Fruit fly (Drosophila melanogaster) whole organism, embryonic: ENCODE data around the gene Gclc.

ENCODE experiments used
- Bdp1 ChIP-seq: fragments of 200-800 bp; sonication (Bioruptor generic); optimal IDR thresholded peaks from 3 replicates; lab custom pipeline; 2016; ENCODE audit warnings: missing biosample characterization, missing genetic modification characterization
- BtbVII ChIP-seq: fragments of 200-800 bp; sonication (Bioruptor generic); optimal IDR thresholded peaks from 3 replicates; lab custom pipeline; 2017; ENCODE audit warnings: missing biosample characterization, mild to moderate bottlenecking, missing genetic modification characterization
- Bteb2 ChIP-seq: fragments of 200-800 bp; sonication (Bioruptor generic); optimal IDR thresholded peaks from 2 replicates; lab custom pipeline; 2016; ENCODE audit warnings: missing biosample characterization, missing genetic modification characterization
- CG10147 ChIP-seq: fragments of 200-800 bp; sonication (Bioruptor generic); optimal IDR thresholded peaks from 2 replicates; lab custom pipeline; 2019; ENCODE audit warnings: missing biosample characterization, mild to moderate bottlenecking, missing genetic modification characterization, moderate library complexity
- CG1024 ChIP-seq: fragments of 200-800 bp; sonication (Bioruptor generic); IDR thresholded peaks from 2 replicates; pipeline ENCODE4 v1.3.6; 2022; ENCODE audit warnings: missing biosample characterization, missing genetic modification characterization
- CG10462 ChIP-seq: fragments of 200-800 bp; sonication (Bioruptor generic); optimal IDR thresholded peaks from 2 replicates; lab custom pipeline; 2016; ENCODE audit warnings: missing biosample characterization, missing genetic modification characterization
- CG11085 ChIP-seq: fragments of 200-800 bp; sonication (Bioruptor generic); IDR thresholded peaks from 2 replicates; pipeline ENCODE4 v1.3.6; 2022; ENCODE audit warnings: missing biosample characterization, missing genetic modification characterization
- CG11093 ChIP-seq: fragments of 200-800 bp; sonication (Bioruptor generic); IDR thresholded peaks from 3 replicates; pipeline ENCODE4 v1.3.6; 2022; ENCODE audit warnings: missing biosample characterization, missing genetic modification characterization
- CG12071 ChIP-seq: fragments of 200-800 bp; sonication (Bioruptor generic); optimal IDR thresholded peaks from 3 replicates; lab custom pipeline; 2018; ENCODE audit warnings: missing biosample characterization, mild to moderate bottlenecking, missing genetic modification characterization
- CG1529 ChIP-seq: fragments of 200-800 bp; sonication (Bioruptor generic); optimal IDR thresholded peaks from 3 replicates; lab custom pipeline; 2018; ENCODE audit warnings: missing biosample characterization, missing genetic modification characterization
- CG17328 ChIP-seq: fragments of 200-800 bp; sonication (Bioruptor generic); IDR thresholded peaks from 2 replicates; pipeline ENCODE4 v1.3.6; 2022; ENCODE audit warnings: missing biosample characterization, missing genetic modification characterization
- CG17612 ChIP-seq: fragments of 200-800 bp; sonication (Bioruptor generic); IDR thresholded peaks from 2 replicates; pipeline ENCODE4 v1.3.6; 2022; ENCODE audit warnings: missing biosample characterization, missing genetic modification characterization
- CG17912 ChIP-seq: fragments of 200-800 bp; sonication (Bioruptor generic); optimal IDR thresholded peaks from 2 replicates; lab custom pipeline; 2018; ENCODE audit warnings: missing biosample characterization, mild to moderate bottlenecking, missing genetic modification characterization
- CG34376 ChIP-seq: fragments of 200-800 bp; sonication (Bioruptor generic); optimal IDR thresholded peaks from 2 replicates; lab custom pipeline; 2018; ENCODE audit warnings: missing biosample characterization, mild to moderate bottlenecking, missing genetic modification characterization
- CG3995 ChIP-seq: fragments of 200-800 bp; sonication (Bioruptor generic); optimal IDR thresholded peaks from 3 replicates; lab custom pipeline; 2016; ENCODE audit warnings: missing biosample characterization, missing genetic modification characterization
- CG4730 ChIP-seq: fragments of 200-800 bp; sonication (Bioruptor generic); IDR thresholded peaks from 2 replicates; pipeline ENCODE4 v1.3.6; 2022; ENCODE audit warnings: missing biosample characterization, missing genetic modification characterization
- CG6813 ChIP-seq: fragments of 200-800 bp; sonication (Bioruptor generic); optimal IDR thresholded peaks from 2 replicates; lab custom pipeline; 2017; ENCODE audit warnings: missing biosample characterization, missing genetic modification characterization, mild to moderate bottlenecking, moderate library complexity, missing genetic modification reagents
- CG7372 ChIP-seq: fragments of 200-800 bp; sonication (Bioruptor generic); IDR thresholded peaks from 2 replicates; pipeline ENCODE4 v1.3.6; 2022; ENCODE audit warnings: missing biosample characterization, missing genetic modification characterization
- CG7556 ChIP-seq: fragments of 200-800 bp; sonication (Bioruptor generic); optimal IDR thresholded peaks from 2 replicates; lab custom pipeline; 2017; ENCODE audit warnings: missing biosample characterization, mild to moderate bottlenecking, missing genetic modification characterization
- CG7786 ChIP-seq: fragments of 200-800 bp; sonication (Bioruptor generic); optimal IDR thresholded peaks from 2 replicates; lab custom pipeline; 2016; ENCODE audit warnings: missing biosample characterization, missing genetic modification characterization
- CG8478 ChIP-seq: fragments of >200 bp; optimal IDR thresholded peaks from 2 replicates; lab custom pipeline; 2018
- GATAe ChIP-seq: fragments of 200-800 bp; sonication (Bioruptor generic); conservative IDR thresholded peaks from 2 replicates; pipeline ENCODE4 v1.3.6; 2022; ENCODE audit warnings: missing biosample characterization, missing genetic modification characterization
- H2.0 ChIP-seq: fragments of 200-800 bp; sonication (Bioruptor generic); IDR thresholded peaks from 2 replicates; pipeline ENCODE4 v1.3.6; 2022; ENCODE audit warnings: missing biosample characterization, missing genetic modification characterization
- HLH3B ChIP-seq: fragments of 200-800 bp; sonication (Bioruptor generic); IDR thresholded peaks from 2 replicates; pipeline ENCODE4 v1.3.6; 2022; ENCODE audit warnings: missing biosample characterization, missing genetic modification characterization
- HmgD ChIP-seq: fragments of 200-800 bp; sonication (Bioruptor generic); optimal IDR thresholded peaks from 3 replicates; lab custom pipeline; 2016; ENCODE audit warnings: missing biosample characterization, missing genetic modification characterization
- Hmx ChIP-seq: fragments of 200-800 bp; sonication (Bioruptor generic); optimal IDR thresholded peaks from 2 replicates; lab custom pipeline; 2016; ENCODE audit warnings: missing biosample characterization, missing genetic modification characterization
- Hr51 ChIP-seq, 2 experiments: fragments of 200-800 bp; sonication (Bioruptor generic); optimal IDR thresholded peaks; 2 replicates in 1 of 2; 3 replicates in 1 of 2; lab custom pipeline; 2016 to 2018; ENCODE audit warnings: missing biosample characterization in 2 of 2, missing genetic modification characterization in 2 of 2, mild to moderate bottlenecking in 1 of 2, moderate library complexity in 1 of 2
- Med ChIP-seq: fragments of 200-800 bp; sonication (Bioruptor generic); peaks from one replicate; lab custom pipeline; 2016; ENCODE audit warnings: missing biosample characterization, missing genetic modification characterization, mild to moderate bottlenecking, inconsistent platforms, moderate library complexity
- Poxn ChIP-seq: fragments of 200-800 bp; sonication (Bioruptor generic); IDR thresholded peaks from 2 replicates; pipeline ENCODE4 v1.3.6; 2022; ENCODE audit warnings: missing biosample characterization, missing genetic modification characterization
- Side ChIP-seq: fragments of 200-800 bp; sonication (Bioruptor generic); optimal IDR thresholded peaks from 2 replicates; lab custom pipeline; 2016; ENCODE audit warnings: missing biosample characterization, missing genetic modification characterization
- Sry-β ChIP-seq: fragments of 200-800 bp; sonication (Bioruptor generic); optimal IDR thresholded peaks from 2 replicates; lab custom pipeline; 2018; ENCODE audit warnings: missing biosample characterization, mild to moderate bottlenecking, missing genetic modification characterization, moderate library complexity
- YL-1 ChIP-seq: fragments of 200-800 bp; sonication (Bioruptor generic); optimal IDR thresholded peaks from 3 replicates; lab custom pipeline; 2017; ENCODE audit warnings: missing biosample characterization, mild to moderate bottlenecking, missing genetic modification characterization
- caup ChIP-seq: fragments of 200-800 bp; sonication (Bioruptor generic); optimal IDR thresholded peaks from 3 replicates; lab custom pipeline; 2017; ENCODE audit warnings: missing biosample characterization, mild to moderate bottlenecking, missing genetic modification characterization, moderate library complexity; ENCODE audit not compliant: severe bottlenecking
- ems ChIP-seq: fragments of 200-800 bp; sonication (Bioruptor generic); optimal IDR thresholded peaks from 3 replicates; lab custom pipeline; 2016; ENCODE audit warnings: missing biosample characterization, missing genetic modification characterization
- fd102C ChIP-seq: fragments of 200-800 bp; sonication (Bioruptor generic); optimal IDR thresholded peaks from 2 replicates; lab custom pipeline; 2018; ENCODE audit warnings: missing biosample characterization, mild to moderate bottlenecking, missing genetic modification characterization, moderate library complexity
- fd64A ChIP-seq: fragments of 200-800 bp; sonication (Bioruptor generic); optimal IDR thresholded peaks from 3 replicates; lab custom pipeline; 2018; ENCODE audit warnings: missing biosample characterization, mild to moderate bottlenecking, missing genetic modification characterization
- fd96Cb ChIP-seq: fragments of 200-800 bp; sonication (Bioruptor generic); optimal IDR thresholded peaks from 2 replicates; lab custom pipeline; 2018; ENCODE audit warnings: missing biosample characterization, mild to moderate bottlenecking, missing genetic modification characterization, moderate library complexity
- grau ChIP-seq: fragments of 200-800 bp; optimal IDR thresholded peaks from 3 replicates; lab custom pipeline; 2019; ENCODE audit warnings: missing biosample characterization, mild to moderate bottlenecking, missing genetic modification characterization, moderate library complexity
- h ChIP-seq: fragments of >200 bp; optimal IDR thresholded peaks from 2 replicates; lab custom pipeline; 2017
- hkb ChIP-seq, 2 experiments: fragments of 200-800 bp in 1 of 2; fragments of >200 bp in 1 of 2; sonication (Bioruptor generic) in 1 of 2; IDR thresholded peaks in 1 of 2; optimal IDR thresholded peaks in 1 of 2; 2 replicates each; pipeline versions ENCODE4 v1.3.6 to Lab custom; 2017 to 2022; ENCODE audit warnings: missing biosample characterization in 1 of 2, missing genetic modification characterization in 1 of 2
- lola ChIP-seq, 3 experiments: fragments of >200 bp in 2 of 3; fragments of 200-800 bp in 1 of 3; sonication (Bioruptor generic) in 1 of 3; optimal IDR thresholded peaks; 2 replicates each; lab custom pipeline; 2017 to 2019; ENCODE audit warnings: missing biosample characterization in 3 of 3, missing genetic modification characterization in 3 of 3, mild to moderate bottlenecking in 1 of 3, moderate library complexity in 1 of 3
- maf-S ChIP-seq: fragments of 200-800 bp; sonication (Bioruptor generic); optimal IDR thresholded peaks from 2 replicates; lab custom pipeline; 2016; ENCODE audit warnings: missing biosample characterization, missing genetic modification characterization
- phol ChIP-seq: fragments of 200-800 bp; sonication (Bioruptor generic); optimal IDR thresholded peaks from 3 replicates; lab custom pipeline; 2018; ENCODE audit warnings: missing biosample characterization, mild to moderate bottlenecking, missing genetic modification characterization, moderate library complexity
- run ChIP-seq: fragments of 200-800 bp; sonication (Bioruptor generic); optimal IDR thresholded peaks from 3 replicates; lab custom pipeline; 2018; ENCODE audit warnings: missing biosample characterization, mild to moderate bottlenecking, missing genetic modification characterization
- shn ChIP-seq: fragments of 200-800 bp; sonication (Bioruptor generic); optimal IDR thresholded peaks from 3 replicates; lab custom pipeline; 2016; ENCODE audit warnings: missing biosample characterization, missing genetic modification characterization
- slbo ChIP-seq: fragments of 200-800 bp; sonication (Bioruptor generic); IDR thresholded peaks from 2 replicates; pipeline ENCODE4 v1.3.6; 2022; ENCODE audit warnings: missing biosample characterization, missing genetic modification characterization
- slp2 ChIP-seq: fragments of 200-800 bp; sonication (Bioruptor generic); optimal IDR thresholded peaks from 2 replicates; lab custom pipeline; 2016; ENCODE audit warnings: missing biosample characterization, missing genetic modification characterization
- unc-4 ChIP-seq: fragments of 200-800 bp; sonication (Bioruptor generic); IDR thresholded peaks from 2 replicates; pipeline ENCODE4 v1.3.6; 2022; ENCODE audit warnings: missing biosample characterization, missing genetic modification characterization; ENCODE audit not compliant: partially characterized antibody

Gene Gclc

DNA sequence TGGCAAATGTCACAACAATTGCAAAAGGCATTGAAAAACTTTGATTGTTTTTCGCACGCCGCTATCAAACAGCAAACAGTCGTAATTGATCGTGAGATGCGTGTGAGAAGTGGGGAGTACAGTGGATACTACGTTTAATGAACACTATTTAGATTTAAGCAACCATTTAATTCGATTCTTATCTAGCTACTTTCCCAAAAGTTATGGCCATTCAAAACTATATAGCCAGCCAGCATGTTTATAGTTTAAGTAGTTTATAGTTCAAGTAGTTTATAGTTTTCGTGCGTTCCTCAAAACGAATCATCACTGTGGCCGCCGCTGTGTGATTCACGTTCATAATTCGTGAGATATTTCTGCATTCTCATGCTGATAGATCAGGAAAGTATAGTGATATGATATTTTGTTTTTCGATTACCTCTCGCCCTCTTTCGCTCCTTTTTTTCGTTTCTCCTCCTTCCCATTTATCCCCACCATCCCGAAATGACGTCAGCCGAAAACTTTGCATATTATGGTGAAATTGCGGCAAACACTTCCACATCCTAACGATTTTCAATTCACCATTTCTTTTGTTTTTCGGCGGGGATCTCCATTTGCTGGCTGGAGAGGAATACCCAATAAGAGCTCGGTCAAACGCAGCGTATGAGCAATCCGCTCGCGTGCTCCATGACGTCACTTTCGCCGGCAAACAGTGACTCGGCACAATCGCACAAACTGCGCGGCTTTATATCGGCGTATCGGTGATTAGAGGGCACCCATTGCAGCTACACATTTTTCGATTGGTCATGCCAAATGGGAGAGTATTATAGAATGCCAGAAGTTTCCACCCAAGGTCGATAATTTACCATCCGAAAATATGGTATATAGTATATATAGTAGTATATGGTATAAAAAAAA lies 2.3 kb downstream of the Gclc start (continued):
- TF ChIP-seq phol (tag; lab: Kevin White, UChicago) (peak; percentile 15), CG12071 (GFP tag; lab: Kevin White, UChicago) (peak; percentile 34), HmgD (GFP tag; lab: Kevin White, UChicago) (no peak), grau (tag; lab: Kevin White, UChicago) (peak; percentile 93), Hmx (peak; percentile 37), CG1024 (GFP tag; lab: Robert Waterston, UW) (0 out of 2 replicates have a peak, but pooled peaks have one; percentile 14), H2.0 (GFP tag; lab: Robert Waterston, UW) (peak; percentile 30; the same call in 1 of the 2 replicates), CG6813 (GFP tag; lab: Kevin White, UChicago) (peak; percentile 54), hkb (optimal IDR thresholded peaks at IDR 0.05; lab: Kevin White, UChicago) (no peak), hkb (GFP tag; IDR thresholded peaks at IDR 0.05; lab: Robert Waterston, UW) (peak; percentile 41; the same call in 1 of the 2 replicates), CG8478 (lab: Kevin White, UChicago) (no peak), CG7786 (GFP tag; lab: Kevin White, UChicago) (peak; percentile 69), Sry-β (GFP tag; lab: Kevin White, UChicago) (no peak), fd96Cb (tag; lab: Kevin White, UChicago) (peak; percentile 7), Poxn (GFP tag; lab: Robert Waterston, UW) (peak; percentile 72), shn (GFP tag; lab: Kevin White, UChicago) (peak; percentile 14), run (tag; lab: Kevin White, UChicago) (no peak), ems (GFP tag; lab: Kevin White, UChicago) (peak; percentile 8), CG17612 (GFP tag; lab: Robert Waterston, UW) (0 out of 2 replicates have a peak, but pooled peaks have one; percentile 46), CG11085 (GFP tag; lab: Robert Waterston, UW) (peak; percentile 52; the same call in 1 of the 2 replicates), Med (GFP tag; lab: Kevin White, UChicago) (peak; percentile 94), CG17328 (GFP tag; lab: Robert Waterston, UW) (peak; percentile 52), CG34376 (peak; percentile 34), CG10147 (GFP tag; lab: Kevin White, UChicago) (peak; percentile 69), Hr51 (GFP tag; optimal IDR thresholded peaks at IDR 0.05; lab: Kevin White, UChicago) (peak in 1 of 2 experiments; percentile 66), fd64A (GFP tag; lab: Kevin White, UChicago) (no peak), slp2 (GFP tag; lab: Kevin White, UChicago) (no peak), maf-S (peak; percentile 67), CG7372 (GFP tag; lab: Robert Waterston, UW) (peak; percentile 21; the same call in 1 of the 2 replicates), Bteb2 (peak; percentile 49), CG17912 (GFP tag; lab: Kevin White, UChicago) (no peak), CG3995 (GFP tag; lab: Kevin White, UChicago) (peak; percentile 7), CG1529 (GFP tag; lab: Kevin White, UChicago) (no peak), caup (GFP tag; lab: Kevin White, UChicago) (peak; percentile 67), unc-4 (GFP tag; lab: Robert Waterston, UW) (no peak), fd102C (GFP tag; lab: Kevin White, UChicago) (no peak), CG4730 (GFP tag; lab: Robert Waterston, UW) (peak; percentile 43), slbo (GFP tag; lab: Robert Waterston, UW) (peak; percentile 89), CG7556 (GFP tag; lab: Kevin White, UChicago) (peak; percentile 33), h (no peak), CG11093 (GFP tag; lab: Robert Waterston, UW) (0 out of 3 replicates have a peak, but pooled peaks have one; percentile 42), YL-1 (GFP tag; lab: Kevin White, UChicago) (no peak), BtbVII (peak; percentile 3), HLH3B (peak; percentile 21; the same call in 1 of the 2 replicates), CG10462 (GFP tag; lab: Kevin White, UChicago) (no peak), GATAe (peak; percentile 48; the same call in 1 of the 2 replicates), Side (GFP tag; lab: Kevin White, UChicago) (peak; percentile 29), Bdp1 (GFP tag; lab: Kevin White, UChicago) (no peak), lola (GFP tag; optimal IDR thresholded peaks at IDR 0.05; lab: Kevin White, UChicago) (no peak)
